Fruit fly (Drosophila melanogaster) Kc167 (cell line): Measurements from ENCODE around the gene Ziz.

Experiments used
- h ChIP-seq: fragments of >200 bp; optimal IDR thresholded peaks from 3 replicates; lab custom pipeline; 2018; ENCODE audit warnings: missing external identifiers
- insv ChIP-seq: fragments of >200 bp; optimal IDR thresholded peaks from 3 replicates; lab custom pipeline; 2018; ENCODE audit warnings: missing external identifiers
- psq ChIP-seq: fragments of >200 bp; optimal IDR thresholded peaks from 2 replicates; lab custom pipeline; 2017; ENCODE audit warnings: missing external identifiers
- ttk ChIP-seq: sonication (Bioruptor generic); optimal IDR thresholded peaks from 2 replicates; lab custom pipeline; 2017; ENCODE audit warnings: missing external identifiers

DNA sequence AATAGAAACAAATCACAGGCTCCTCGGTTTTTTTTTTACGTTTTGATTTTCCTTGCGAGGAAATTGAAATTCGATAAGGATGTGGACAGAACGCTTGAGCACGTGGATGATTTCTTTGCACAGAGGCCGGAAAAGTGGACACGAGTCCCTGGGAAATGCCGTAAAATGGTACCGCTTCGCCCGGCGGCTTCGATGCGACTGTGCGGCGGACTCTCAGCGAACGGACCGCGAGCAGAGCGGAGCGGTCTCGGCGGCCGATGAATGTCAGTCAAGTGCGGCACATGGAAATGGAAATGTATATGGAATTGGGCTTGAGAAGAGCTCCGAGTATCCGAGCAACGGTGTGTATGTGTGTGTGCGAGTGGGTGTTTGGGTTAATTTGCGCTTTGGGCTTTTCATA lies 45.1 kb downstream of the Ziz start, which contains the start of gene santa-maria:
- TF ChIP-seq psq, result no peak
- TF ChIP-seq h, result no peak
- TF ChIP-seq insv, result no peak
- no peak for TF ChIP-seq ttk (lab: Kevin White, UChicago)
